Worm (Caenorhabditis elegans) whole organism, L4/young adult: ENCODE results near the gene K09A11.1.

ENCODE experiments used
- W03F9.2 ChIP-seq: fragments of 150-350 bp; optimal IDR thresholded peaks from 2 replicates; lab custom pipeline; 2014; ENCODE audit warnings: missing biosample characterization, missing genetic modification characterization
- dao-5 ChIP-seq: sonication (generic microtip); optimal IDR thresholded peaks from 2 replicates; lab custom pipeline; 2016; ENCODE audit warnings: missing genotype, missing genetic modification characterization, moderate library complexity, missing compliant biosample characterization
- him-1 ChIP-seq: sonication (generic microtip); optimal IDR thresholded peaks from 2 replicates; lab custom pipeline; 2016; ENCODE audit warnings: missing genotype, missing genetic modification reagents, missing genetic modification characterization, missing compliant biosample characterization

ce11 chrX:13246668-13247358 is 15.5 kb upstream of the K09A11.1 start:
- TF ChIP-seq W03F9.2 = no peak
- no peak for TF ChIP-seq him-1 (tag; lab: Kevin White, UChicago)
- TF ChIP-seq dao-5 (tag; lab: Kevin White, UChicago) = no peak
